Worm (Caenorhabditis elegans) whole organism, L2 larva: ENCODE results near the gene npr-34.
A peak's percentile ranks its signal among the peaks of the same experiment; 100 is the strongest.

ENCODE experiments used
- R02D3.7 ChIP-seq: fragments of 150-350 bp; optimal IDR thresholded peaks from 2 replicates; lab custom pipeline; 2014; ENCODE audit warnings: missing biosample characterization, missing genetic modification characterization
- alr-1 ChIP-seq: fragments of 150-350 bp; optimal IDR thresholded peaks from 2 replicates; lab custom pipeline; 2014; ENCODE audit warnings: missing biosample characterization, missing genetic modification characterization
- ceh-82 ChIP-seq: fragments of 150-350 bp; optimal IDR thresholded peaks from 2 replicates; lab custom pipeline; 2014; ENCODE audit warnings: missing biosample characterization, missing genetic modification characterization
- egl-27 ChIP-seq: sonication (generic microtip); optimal IDR thresholded peaks from 3 replicates; lab custom pipeline; 2017; ENCODE audit warnings: missing biosample characterization, missing genetic modification reagents, missing genetic modification characterization
- elt-1 ChIP-seq: fragments of 150-350 bp; optimal IDR thresholded peaks from 2 replicates; lab custom pipeline; 2014; ENCODE audit warnings: missing biosample characterization, missing genetic modification characterization
- lin-11 ChIP-seq: fragments of 150-350 bp; sonication (generic microtip); optimal IDR thresholded peaks from 2 replicates; lab custom pipeline; 2014; ENCODE audit warnings: missing biosample characterization, missing genetic modification characterization, inconsistent platforms, mixed read lengths
- lin-13 ChIP-seq: fragments of 150-350 bp; optimal IDR thresholded peaks from 2 replicates; lab custom pipeline; 2014; ENCODE audit warnings: missing biosample characterization, missing genetic modification reagents, missing genetic modification characterization
- lsy-2 ChIP-seq, 2 experiments: fragments of 150-350 bp in 1 of 2; sonication (generic microtip) in 1 of 2; optimal IDR thresholded peaks; 2 replicates each; lab custom pipeline; 2014 to 2017; ENCODE audit warnings: missing biosample characterization in 2 of 2, missing genetic modification characterization in 2 of 2
- mbf-1 ChIP-seq: sonication (generic microtip); optimal IDR thresholded peaks from 2 replicates; lab custom pipeline; 2017; ENCODE audit warnings: missing biosample characterization, missing genetic modification characterization
- mdl-1 ChIP-seq, 2 experiments: fragments of 150-350 bp in 1 of 2; sonication (generic microtip) in 1 of 2; optimal IDR thresholded peaks; 2 replicates each; lab custom pipeline; 2017; ENCODE audit warnings: missing biosample characterization in 2 of 2, missing genetic modification characterization in 2 of 2
- nhr-12 ChIP-seq: fragments of 150-350 bp; optimal IDR thresholded peaks from 2 replicates; lab custom pipeline; 2014; ENCODE audit warnings: missing biosample characterization, missing genetic modification characterization
- nhr-21 ChIP-seq: fragments of 150-350 bp; optimal IDR thresholded peaks from 2 replicates; lab custom pipeline; 2014; ENCODE audit warnings: missing biosample characterization, missing genetic modification characterization
- nhr-23 ChIP-seq: fragments of 150-350 bp; optimal IDR thresholded peaks from 2 replicates; lab custom pipeline; 2014; ENCODE audit warnings: missing biosample characterization, missing genetic modification reagents, missing genetic modification characterization
- skn-1 ChIP-seq: sonication (generic microtip); optimal IDR thresholded peaks from 2 replicates; lab custom pipeline; 2017; ENCODE audit warnings: missing biosample characterization, missing genetic modification characterization
- sma-3 ChIP-seq: sonication (generic microtip); optimal IDR thresholded peaks from 2 replicates; lab custom pipeline; 2016; ENCODE audit warnings: missing genetic modification reagents, missing genetic modification characterization, missing compliant biosample characterization
- sma-9 ChIP-seq, 2 experiments: fragments of 150-350 bp in 1 of 2; sonication (generic microtip) in 1 of 2; optimal IDR thresholded peaks; 2 replicates each; lab custom pipeline; 2014 to 2016; ENCODE audit warnings: missing genetic modification characterization in 2 of 2, mild to moderate bottlenecking in 1 of 2, missing biosample characterization in 1 of 2, missing compliant biosample characterization in 1 of 2, missing genetic modification reagents in 1 of 2, moderate library complexity in 1 of 2
- unc-62 ChIP-seq: fragments of 150-350 bp; optimal IDR thresholded peaks from 2 replicates; lab custom pipeline; 2014; ENCODE audit warnings: missing biosample characterization, missing genetic modification reagents, missing genetic modification characterization
- zag-1 ChIP-seq: fragments of 150-350 bp; optimal IDR thresholded peaks from 2 replicates; lab custom pipeline; 2014; ENCODE audit warnings: missing biosample characterization, missing genetic modification characterization
- ztf-1 ChIP-seq: fragments of 200-800 bp; sonication (Bioruptor generic); conservative IDR thresholded peaks from 2 replicates; pipeline ENCODE4 v1.3.6; 2022; ENCODE audit warnings: missing genetic modification characterization, missing compliant biosample characterization
- ztf-11 ChIP-seq: sonication (generic microtip); optimal IDR thresholded peaks from 2 replicates; lab custom pipeline; 2017; ENCODE audit warnings: missing biosample characterization, missing genetic modification characterization
- ztf-4 ChIP-seq: fragments of 150-350 bp; optimal IDR thresholded peaks from 2 replicates; lab custom pipeline; 2014; ENCODE audit warnings: missing biosample characterization, missing genetic modification characterization

npr-34 gene

DNA sequence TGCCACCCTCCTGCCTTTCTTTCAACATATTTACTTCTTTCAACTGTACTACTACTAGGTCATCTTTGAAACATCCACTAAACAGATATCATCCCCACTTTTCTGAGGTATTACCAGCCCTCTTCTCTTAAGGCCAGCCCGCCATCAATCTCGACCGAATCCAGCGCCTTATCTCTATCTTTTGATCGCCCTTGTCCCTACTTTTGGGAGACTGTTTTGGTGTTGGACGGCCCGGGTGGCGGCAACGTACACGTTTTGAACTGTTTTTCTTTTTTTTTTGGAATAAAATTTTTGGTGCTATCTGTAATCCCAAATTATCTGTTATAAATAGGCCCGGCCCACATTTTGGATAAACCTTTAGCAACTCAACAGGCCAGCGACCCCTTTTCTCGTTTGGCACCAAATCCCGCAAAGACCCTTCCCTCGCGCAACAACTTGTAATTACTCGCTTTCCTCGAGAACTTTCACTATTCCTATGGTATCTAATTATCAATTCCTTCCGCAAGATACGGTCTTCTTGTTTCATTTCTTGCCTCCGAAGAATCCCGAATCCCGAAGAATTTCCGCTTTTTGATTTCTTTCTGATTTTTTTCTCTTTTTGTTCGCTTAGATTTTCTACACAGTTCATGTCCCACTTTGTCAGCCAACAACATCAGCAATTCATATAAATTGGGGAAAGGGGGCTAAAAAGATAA lies 35.7 kb downstream of the npr-34 start:
- TF ChIP-seq sma-9 (GFP tag; optimal IDR thresholded peaks at IDR 0.05; lab: Kevin White, UChicago) (peak; percentile 26), sma-9 (tag; optimal IDR thresholded peaks at IDR 0.05; lab: Kevin White, UChicago) (no peak), alr-1 (tag; lab: Kevin White, UChicago) (no peak)

DNA sequence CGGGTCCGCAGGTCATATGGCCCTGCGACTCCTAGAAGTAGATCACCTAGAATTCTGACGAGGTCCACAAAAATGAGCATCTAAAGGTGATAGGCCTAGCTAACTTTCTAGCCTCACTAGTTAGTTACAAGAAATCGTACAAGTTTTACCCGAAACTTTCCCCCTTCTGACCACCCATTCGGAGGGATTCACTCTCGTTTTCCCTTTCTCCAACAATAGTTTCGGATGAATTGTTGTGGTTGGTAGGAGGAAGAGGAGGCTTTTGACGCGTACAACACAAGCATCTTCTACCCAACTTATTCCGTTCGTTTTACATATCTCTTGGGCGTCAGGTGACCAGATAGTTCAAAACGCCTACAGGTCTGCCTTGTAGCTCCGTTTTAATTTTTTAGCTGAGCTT lies 37.5 kb downstream of the npr-34 start:
- TF ChIP-seq skn-1, result no peak
- TF ChIP-seq ztf-4, result no peak
- TF ChIP-seq mdl-1 (tag; optimal IDR thresholded peaks at IDR 0.05; lab: Kevin White, UChicago), result no peak
- no peak for TF ChIP-seq lin-11 (tag; lab: Kevin White, UChicago)

- TF ChIP-seq ztf-1 (GFP tag; lab: Robert Waterston, UW) (no peak), nhr-21 (tag; lab: Kevin White, UChicago) (peak; percentile 1), lin-13 (no peak)
These were observed 38.9 kb downstream of the npr-34 start for ce11 chrII:14700096-14700495.

- TF ChIP-seq lsy-2 (tag; optimal IDR thresholded peaks at IDR 0.05; lab: Kevin White, UChicago), result no peak
- no peak for TF ChIP-seq ztf-1 (GFP tag; lab: Robert Waterston, UW)
- TF ChIP-seq ztf-11 (tag; lab: Kevin White, UChicago), result no peak
- TF ChIP-seq nhr-23 (tag; lab: Kevin White, UChicago), result no peak
- no peak for TF ChIP-seq R02D3.7 (tag; lab: Kevin White, UChicago)
- no peak for TF ChIP-seq nhr-12 (tag; lab: Kevin White, UChicago)
- TF ChIP-seq elt-1, result no peak
- no peak for TF ChIP-seq egl-27 (tag; lab: Kevin White, UChicago)
- no peak for TF ChIP-seq zag-1 (tag; lab: Kevin White, UChicago)
- TF ChIP-seq, all 48 proteins: peak for 0
These were observed 41.0 kb downstream of the npr-34 start, which contains the start of gene C09F9.1 for ce11 chrII:14698057-14698456. TSS of gene C09F9.1 (plus strand) at chrII:14698357.

DNA sequence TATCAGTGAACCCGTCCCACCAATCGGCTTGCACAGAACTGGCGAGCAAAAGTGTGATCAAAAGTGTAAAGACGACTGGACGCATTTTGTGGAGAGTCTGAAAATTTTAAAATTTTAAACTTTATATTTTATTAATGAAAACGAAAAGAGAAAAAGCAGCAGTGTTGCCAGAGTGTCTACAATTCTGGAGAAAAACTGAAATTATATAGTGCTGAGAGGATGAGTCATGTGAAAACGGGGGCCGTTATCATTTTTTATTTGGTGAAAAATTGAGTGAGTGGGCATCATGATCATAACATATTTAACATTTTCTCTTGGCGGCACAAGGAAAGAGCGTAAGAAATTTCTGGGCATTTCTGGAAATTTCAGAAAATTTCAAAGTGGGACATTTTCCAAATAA lies 43.8 kb downstream of the npr-34 start, which contains the start of gene K02B7.3:
K02B7.3 (minus strand) TSS at position 101 of the 400 bp plus-strand sequence.
- no peak for TF ChIP-seq ceh-82 (tag; lab: Kevin White, UChicago)
- no peak for TF ChIP-seq zag-1 (tag; lab: Kevin White, UChicago)
- no peak for TF ChIP-seq nhr-23 (tag; lab: Kevin White, UChicago)
- no peak for TF ChIP-seq sma-3 (GFP tag; lab: Kevin White, UChicago)
- no peak for TF ChIP-seq mbf-1
- TF ChIP-seq unc-62 (GFP tag; lab: Kevin White, UChicago), result no peak
